Fruit fly (Drosophila melanogaster): ENCODE data around the gene CG3916.

CG3916 gene

DNA sequence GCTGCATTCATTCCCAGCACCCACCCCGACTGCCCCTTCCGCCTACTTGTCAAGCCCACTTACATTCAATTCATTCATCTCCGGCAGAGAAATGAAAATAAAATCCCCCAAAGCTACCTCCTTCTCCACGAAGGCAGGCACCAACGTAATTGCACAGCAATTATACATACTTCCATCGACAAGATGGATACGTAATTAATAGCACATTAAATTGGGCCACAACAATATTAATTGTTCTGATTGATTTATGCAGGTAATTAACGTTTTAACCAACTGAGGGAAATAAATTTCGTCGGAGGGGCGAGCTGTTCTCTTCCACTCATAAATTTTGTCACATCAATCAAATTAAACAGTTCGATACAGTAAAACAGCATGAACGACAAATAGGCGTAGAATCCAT lies 31.6 kb upstream of the CG3916 start, which contains the start of gene Adk1:
TSS of gene Adk1 (plus strand) at position 301 of the 400 bp plus-strand sequence.
- TF ChIP-seq CG4318 (GFP tag; optimal IDR thresholded peaks at IDR 0.05), result no peak
- no peak for TF ChIP-seq lz (GFP tag; optimal IDR thresholded peaks at IDR 0.05)
- TF ChIP-seq CG10669 (GFP tag; optimal IDR thresholded peaks at IDR 0.05), result no peak
- no peak for TF ChIP-seq CG8319 (GFP tag; optimal IDR thresholded peaks at IDR 0.05)
- no peak for TF ChIP-seq CG1621 (tag; optimal IDR thresholded peaks at IDR 0.05)
- TF ChIP-seq CG8119 (GFP tag; IDR thresholded peaks at IDR 0.05), result no peak
- TF ChIP-seq Sox15 (GFP tag; optimal IDR thresholded peaks at IDR 0.05), result no peak
- no peak for TF ChIP-seq CG6276 (GFP tag; optimal IDR thresholded peaks at IDR 0.05)
- no peak for TF ChIP-seq topi (GFP tag; optimal IDR thresholded peaks at IDR 0.05)
- TF ChIP-seq CG31627 (GFP tag; optimal IDR thresholded peaks at IDR 0.05), result no peak
- TF ChIP-seq OdsH (GFP tag; optimal IDR thresholded peaks at IDR 0.05), result no peak
- TF ChIP-seq Hr38 (GFP tag; optimal IDR thresholded peaks at IDR 0.05), result no peak
- TF ChIP-seq CG8632 (GFP tag; optimal IDR thresholded peaks at IDR 0.05), result no peak
- TF ChIP-seq CG32006 (GFP tag; optimal IDR thresholded peaks at IDR 0.05), result no peak
- no peak for TF ChIP-seq Eip78C (GFP tag)
- TF ChIP-seq spab (GFP tag; optimal IDR thresholded peaks at IDR 0.05), result no peak
- TF ChIP-seq CG9139 (GFP tag; optimal IDR thresholded peaks at IDR 0.05), result no peak
- TF ChIP-seq CG7368 (GFP tag; optimal IDR thresholded peaks at IDR 0.05), result no peak
- TF ChIP-seq dac (GFP tag; optimal IDR thresholded peaks at IDR 0.05), result no peak
- TF ChIP-seq cyc (GFP tag; optimal IDR thresholded peaks at IDR 0.05), result no peak

DNA sequence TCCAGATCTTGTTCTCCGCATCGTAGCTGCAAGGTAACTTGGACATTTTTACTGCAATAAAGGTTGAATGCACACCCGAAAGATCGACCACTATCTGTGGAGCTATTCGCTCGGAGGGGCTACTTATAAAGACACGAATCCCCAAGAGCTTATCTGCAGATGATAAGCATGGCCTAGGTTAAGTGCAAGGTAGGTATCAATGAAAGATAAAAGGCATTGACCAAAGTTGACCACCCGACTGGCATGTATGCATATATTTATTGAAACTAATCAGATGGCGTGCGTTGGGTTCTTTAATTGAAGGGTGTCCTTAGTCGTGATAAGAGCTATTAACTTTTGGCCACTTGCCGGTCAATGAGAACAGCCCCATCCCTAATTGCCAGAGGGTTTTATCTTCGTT lies 19.0 kb upstream of the CG3916 start, which contains the start of gene CG4830:
TSS of gene CG4830 (minus strand) at position 101 of the 400 bp plus-strand sequence.
- TF ChIP-seq svp (GFP tag) (peak; percentile 41), acj6 (GFP tag; optimal IDR thresholded peaks at IDR 0.05) (no peak)

DNA sequence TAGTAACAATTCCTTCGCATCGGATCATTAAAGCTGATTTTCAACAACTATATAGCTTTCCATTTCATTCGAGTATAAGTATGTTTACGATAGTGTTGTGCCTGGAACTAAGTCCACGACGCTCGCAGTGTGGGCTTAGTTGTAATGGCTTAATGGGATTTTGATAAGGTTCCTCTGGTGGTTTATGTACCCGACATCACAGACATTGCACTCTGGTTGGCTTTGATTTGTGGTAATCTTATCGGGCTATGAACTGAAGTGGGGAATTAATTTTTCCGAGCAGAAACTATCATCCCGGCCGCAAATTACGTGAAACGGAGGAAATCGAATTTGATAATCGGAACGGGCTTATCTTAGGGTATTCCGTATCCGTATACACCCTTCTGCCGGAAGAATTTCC lies 17.7 kb upstream of the CG3916 start:
- TF ChIP-seq CG16779 (tag; optimal IDR thresholded peaks at IDR 0.05) (no peak), CG3919 (GFP tag; optimal IDR thresholded peaks at IDR 0.05) (no peak), ss (GFP tag; optimal IDR thresholded peaks at IDR 0.05) (no peak), CG6808 (GFP tag; optimal IDR thresholded peaks at IDR 0.05) (no peak), Ets96B (tag; optimal IDR thresholded peaks at IDR 0.05) (no peak), CG7368 (GFP tag; optimal IDR thresholded peaks at IDR 0.05) (no peak), acj6 (GFP tag; optimal IDR thresholded peaks at IDR 0.05) (no peak), Smox (GFP tag; optimal IDR thresholded peaks at IDR 0.05) (no peak)

DNA sequence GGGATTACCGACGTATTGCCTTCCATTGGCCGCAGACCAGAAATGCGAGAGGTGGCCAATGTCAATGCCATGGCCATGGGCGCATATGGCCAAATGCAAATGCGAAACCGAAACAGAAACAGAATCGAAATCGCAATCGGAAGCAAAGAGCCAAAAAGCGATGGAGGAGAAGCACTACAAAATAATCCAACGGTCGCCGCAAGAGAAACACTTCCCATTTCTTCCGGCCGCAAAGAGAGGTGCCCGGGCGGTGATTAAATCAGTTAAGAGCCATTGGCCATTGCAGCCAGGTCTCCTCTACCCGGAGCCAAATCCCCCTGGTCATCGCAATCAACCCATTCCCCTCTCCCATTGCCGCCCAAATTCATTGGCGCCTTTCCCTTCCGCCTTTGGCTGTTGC lies 15.0 kb upstream of the CG3916 start, which contains the start of gene CG14742:
TSS of gene CG14742 (plus strand) at position 301 of the 400 bp plus-strand sequence.
- TF ChIP-seq CG32006 (GFP tag; optimal IDR thresholded peaks at IDR 0.05), result no peak
- no peak for TF ChIP-seq CG6854 (GFP tag; optimal IDR thresholded peaks at IDR 0.05)
- TF ChIP-seq svp (GFP tag), result no peak
- TF ChIP-seq salr (GFP tag; optimal IDR thresholded peaks at IDR 0.05), result no peak
- no peak for TF ChIP-seq vri (GFP tag; optimal IDR thresholded peaks at IDR 0.05)
- no peak for TF ChIP-seq CG8632 (GFP tag; optimal IDR thresholded peaks at IDR 0.05)
- no peak for TF ChIP-seq CG11902 (GFP tag; optimal IDR thresholded peaks at IDR 0.05)
- no peak for TF ChIP-seq Sox102F (GFP tag; optimal IDR thresholded peaks at IDR 0.05)
- TF ChIP-seq CG11762 (GFP tag; optimal IDR thresholded peaks at IDR 0.05; ENCODE audit: insufficient read depth), result no peak
- no peak for TF ChIP-seq CG1621 (tag; optimal IDR thresholded peaks at IDR 0.05)
- no peak for TF ChIP-seq Met (GFP tag; optimal IDR thresholded peaks at IDR 0.05)
- no peak for TF ChIP-seq spab (GFP tag; optimal IDR thresholded peaks at IDR 0.05)
- no peak for TF ChIP-seq Hr4 (GFP tag; optimal IDR thresholded peaks at IDR 0.05)
- no peak for TF ChIP-seq ss (GFP tag; optimal IDR thresholded peaks at IDR 0.05)
- TF ChIP-seq Eip78C (GFP tag), result no peak
- TF ChIP-seq net (GFP tag; optimal IDR thresholded peaks at IDR 0.05), result no peak
- no peak for TF ChIP-seq Sox15 (GFP tag; optimal IDR thresholded peaks at IDR 0.05)
- no peak for TF ChIP-seq CG7368 (GFP tag; optimal IDR thresholded peaks at IDR 0.05)
- TF ChIP-seq Sox14 (GFP tag; optimal IDR thresholded peaks at IDR 0.05), result no peak
- no peak for TF ChIP-seq eg (GFP tag; IDR thresholded peaks at IDR 0.05)
